Fruit fly (Drosophila melanogaster) whole organism, embryonic: Measurements from ENCODE around the gene CG10874.

Source experiments
- Ada2b ChIP-seq: fragments of 200-800 bp; sonication (Bioruptor generic); IDR thresholded peaks from 2 replicates; pipeline ENCODE4 v1.3.6; 2022; ENCODE audit warnings: missing biosample characterization, missing genetic modification characterization
- BEAF-32 ChIP-seq: fragments of 200-800 bp; sonication (Bioruptor generic); optimal IDR thresholded peaks from 3 replicates; lab custom pipeline; 2017; ENCODE audit warnings: missing biosample characterization, missing genetic modification characterization, mild to moderate bottlenecking, moderate library complexity, missing genetic modification reagents
- CG1024 ChIP-seq: fragments of 200-800 bp; sonication (Bioruptor generic); IDR thresholded peaks from 2 replicates; pipeline ENCODE4 v1.3.6; 2022; ENCODE audit warnings: missing biosample characterization, missing genetic modification characterization
- CG11398 ChIP-seq: fragments of 200-800 bp; sonication (Bioruptor generic); optimal IDR thresholded peaks from 2 replicates; lab custom pipeline; 2016; ENCODE audit warnings: missing biosample characterization, missing genetic modification characterization
- CG11456 ChIP-seq: fragments of 200-800 bp; sonication (Bioruptor generic); IDR thresholded peaks from 3 replicates; pipeline ENCODE4 v1.3.6; 2022; ENCODE audit warnings: missing biosample characterization, missing genetic modification characterization
- CG12299 ChIP-seq: fragments of 200-800 bp; sonication (Bioruptor generic); optimal IDR thresholded peaks from 2 replicates; lab custom pipeline; 2018; ENCODE audit warnings: missing biosample characterization, mild to moderate bottlenecking, missing genetic modification characterization
- CG1233 ChIP-seq: fragments of 200-800 bp; sonication (Bioruptor generic); optimal IDR thresholded peaks from 4 replicates; lab custom pipeline; 2018; ENCODE audit warnings: missing biosample characterization, mild to moderate bottlenecking, missing genetic modification characterization
- CG14667 ChIP-seq: fragments of 200-800 bp; sonication (Bioruptor generic); IDR thresholded peaks from 2 replicates; pipeline ENCODE4 v1.3.6; 2022; ENCODE audit warnings: missing biosample characterization, missing genetic modification characterization
- CG16863 ChIP-seq: fragments of 200-800 bp; sonication (Bioruptor generic); optimal IDR thresholded peaks from 3 replicates; lab custom pipeline; 2016; ENCODE audit warnings: missing biosample characterization, missing genetic modification characterization
- CG2129 ChIP-seq: fragments of 200-800 bp; sonication (Bioruptor generic); IDR thresholded peaks from 2 replicates; pipeline ENCODE4 v1.3.6; 2022; ENCODE audit warnings: missing biosample characterization, missing genetic modification characterization; ENCODE audit not compliant: partially characterized antibody
- CG2889 ChIP-seq: fragments of 200-800 bp; sonication (Bioruptor generic); IDR thresholded peaks from 3 replicates; pipeline ENCODE4 v1.3.6; 2022; ENCODE audit warnings: missing biosample characterization, missing genetic modification characterization
- CG30403 ChIP-seq: fragments of 200-800 bp; sonication (Bioruptor generic); optimal IDR thresholded peaks from 3 replicates; lab custom pipeline; 2016; ENCODE audit warnings: missing biosample characterization, missing genetic modification characterization
- CG31388 ChIP-seq: fragments of 200-800 bp; sonication (Bioruptor generic); optimal IDR thresholded peaks from 2 replicates; lab custom pipeline; 2016; ENCODE audit warnings: missing biosample characterization, missing genetic modification characterization
- CG34422 ChIP-seq: fragments of 200-800 bp; sonication (Bioruptor generic); IDR thresholded peaks from 3 replicates; pipeline ENCODE4 v1.3.6; 2022; ENCODE audit warnings: missing biosample characterization, missing genetic modification characterization
- CG43689 ChIP-seq: fragments of 200-800 bp; sonication (Bioruptor generic); IDR thresholded peaks from 2 replicates; pipeline ENCODE4 v1.3.6; 2022; ENCODE audit warnings: missing biosample characterization, missing genetic modification characterization
- CG5180 ChIP-seq: fragments of 200-800 bp; sonication (Bioruptor generic); optimal IDR thresholded peaks from 3 replicates; lab custom pipeline; 2017; ENCODE audit warnings: missing biosample characterization, missing genetic modification characterization, mild to moderate bottlenecking, moderate library complexity, missing genetic modification reagents
- CG5953 ChIP-seq: fragments of 200-800 bp; sonication (Bioruptor generic); IDR thresholded peaks from 2 replicates; pipeline ENCODE4 v1.3.6; 2022; ENCODE audit warnings: missing biosample characterization, missing genetic modification characterization
- CG6683 ChIP-seq: fragments of 200-800 bp; sonication (Bioruptor generic); optimal IDR thresholded peaks from 2 replicates; lab custom pipeline; 2017; ENCODE audit warnings: missing biosample characterization, mild to moderate bottlenecking, missing genetic modification characterization, missing genetic modification reagents
- CG6689 ChIP-seq: fragments of 200-800 bp; sonication (Bioruptor generic); IDR thresholded peaks from 2 replicates; pipeline ENCODE4 v1.3.6; 2022; ENCODE audit warnings: missing biosample characterization, missing genetic modification characterization
- CG9437 ChIP-seq: fragments of 200-800 bp; sonication (Bioruptor generic); optimal IDR thresholded peaks from 2 replicates; lab custom pipeline; 2018; ENCODE audit warnings: missing biosample characterization, mild to moderate bottlenecking, missing genetic modification characterization
- CTCF ChIP-seq: fragments of 200-800 bp; sonication (Bioruptor generic); optimal IDR thresholded peaks from 2 replicates; lab custom pipeline; 2017; ENCODE audit warnings: missing biosample characterization, mild to moderate bottlenecking, missing genetic modification characterization, moderate library complexity
- Gug ChIP-seq: fragments of 200-800 bp; sonication (Bioruptor generic); IDR thresholded peaks from 4 replicates; pipeline ENCODE4 v1.3.6; 2022; ENCODE audit warnings: missing biosample characterization, missing genetic modification characterization
- H2.0 ChIP-seq: fragments of 200-800 bp; sonication (Bioruptor generic); IDR thresholded peaks from 2 replicates; pipeline ENCODE4 v1.3.6; 2022; ENCODE audit warnings: missing biosample characterization, missing genetic modification characterization
- Hsf ChIP-seq: fragments of 200-800 bp; sonication (Bioruptor generic); optimal IDR thresholded peaks from 3 replicates; lab custom pipeline; 2016; ENCODE audit warnings: missing biosample characterization, missing genetic modification characterization
- MTF-1 ChIP-seq: fragments of 200-800 bp; sonication (Bioruptor generic); optimal IDR thresholded peaks from 2 replicates; lab custom pipeline; 2018; ENCODE audit warnings: missing biosample characterization, mild to moderate bottlenecking, missing genetic modification characterization, borderline replicate concordance
- NC2α ChIP-seq: fragments of 200-800 bp; sonication (Bioruptor generic); optimal IDR thresholded peaks from 2 replicates; lab custom pipeline; 2016; ENCODE audit warnings: missing biosample characterization, missing genetic modification characterization
- NFAT ChIP-seq: fragments of 200-800 bp; sonication (Bioruptor generic); IDR thresholded peaks from 2 replicates; pipeline ENCODE4 v1.3.6; 2022; ENCODE audit warnings: missing biosample characterization, missing genetic modification characterization
- Stat92E ChIP-seq, 3 experiments: fragments of >200 bp in 2 of 3; fragments of 200-800 bp in 1 of 3; sonication (Bioruptor generic) in 1 of 3; optimal IDR thresholded peaks; 2 replicates each; lab custom pipeline; 2017 to 2019; ENCODE audit warnings: missing biosample characterization in 3 of 3, missing genetic modification characterization in 3 of 3, mild to moderate bottlenecking in 1 of 3, moderate library complexity in 1 of 3
- bigmax ChIP-seq: fragments of 200-800 bp; sonication (Bioruptor generic); optimal IDR thresholded peaks from 2 replicates; lab custom pipeline; 2018; ENCODE audit warnings: missing biosample characterization, mild to moderate bottlenecking, missing genetic modification characterization
- cas ChIP-seq: fragments of 200-800 bp; sonication (Bioruptor generic); IDR thresholded peaks from 2 replicates; pipeline ENCODE4 v1.3.6; 2022; ENCODE audit warnings: missing biosample characterization, missing genetic modification characterization
- dpn ChIP-seq, 2 experiments: fragments of 200-800 bp; sonication (Bioruptor generic); optimal IDR thresholded peaks; 3 replicates each; lab custom pipeline; 2016; ENCODE audit warnings: missing biosample characterization in 2 of 2, missing genetic modification characterization in 2 of 2
- fd3F ChIP-seq: fragments of 200-800 bp; sonication (Bioruptor generic); optimal IDR thresholded peaks from 2 replicates; lab custom pipeline; 2018; ENCODE audit warnings: missing biosample characterization, mild to moderate bottlenecking, missing genetic modification characterization, moderate library complexity
- hb ChIP-seq: fragments of 200-800 bp; sonication (Bioruptor generic); IDR thresholded peaks from 3 replicates; pipeline ENCODE4 v1.3.6; 2022; ENCODE audit warnings: missing biosample characterization, missing genetic modification characterization; ENCODE audit not compliant: partially characterized antibody
- jumu ChIP-seq: fragments of 200-800 bp; sonication (Bioruptor generic); optimal IDR thresholded peaks from 3 replicates; lab custom pipeline; 2016; ENCODE audit warnings: missing biosample characterization, missing genetic modification characterization
- kay ChIP-seq: fragments of 200-800 bp; sonication (Bioruptor generic); optimal IDR thresholded peaks from 2 replicates; lab custom pipeline; 2016; ENCODE audit warnings: missing biosample characterization, missing genetic modification characterization
- lola ChIP-seq, 3 experiments: fragments of >200 bp in 2 of 3; fragments of 200-800 bp in 1 of 3; sonication (Bioruptor generic) in 1 of 3; optimal IDR thresholded peaks; 2 replicates each; lab custom pipeline; 2017 to 2019; ENCODE audit warnings: missing biosample characterization in 3 of 3, missing genetic modification characterization in 3 of 3, mild to moderate bottlenecking in 1 of 3, moderate library complexity in 1 of 3
- nom ChIP-seq: fragments of 200-800 bp; sonication (Bioruptor generic); optimal IDR thresholded peaks from 2 replicates; lab custom pipeline; 2017; ENCODE audit warnings: missing biosample characterization, missing genetic modification characterization, mild to moderate bottlenecking, moderate library complexity, missing genetic modification reagents
- pb ChIP-seq: fragments of 200-800 bp; sonication (Bioruptor generic); optimal IDR thresholded peaks from 3 replicates; lab custom pipeline; 2016; ENCODE audit warnings: missing biosample characterization, missing genetic modification characterization
- pho ChIP-seq: fragments of 200-800 bp; sonication (Bioruptor generic); optimal IDR thresholded peaks from 2 replicates; lab custom pipeline; 2016; ENCODE audit warnings: missing biosample characterization, missing genetic modification characterization
- sens ChIP-seq: fragments of 200-800 bp; sonication (Bioruptor generic); peaks from one replicate; lab custom pipeline; 2016; ENCODE audit warnings: missing biosample characterization, missing genetic modification characterization
- sisA ChIP-seq: fragments of 200-800 bp; sonication (Bioruptor generic); IDR thresholded peaks from 2 replicates; pipeline ENCODE4 v1.3.6; 2022; ENCODE audit warnings: missing biosample characterization, missing genetic modification characterization
- sob ChIP-seq: fragments of 200-800 bp; sonication (Bioruptor generic); IDR thresholded peaks from 2 replicates; pipeline ENCODE4 v1.3.6; 2022; ENCODE audit warnings: missing biosample characterization, missing genetic modification characterization
- ssp ChIP-seq: fragments of 200-800 bp; sonication (Bioruptor generic); IDR thresholded peaks from 2 replicates; pipeline ENCODE4 v1.3.6; 2022; ENCODE audit warnings: missing biosample characterization, missing genetic modification characterization
- stc ChIP-seq: fragments of 200-800 bp; sonication (Bioruptor generic); IDR thresholded peaks from 2 replicates; pipeline ENCODE4 v1.3.6; 2022; ENCODE audit warnings: missing biosample characterization, missing genetic modification characterization
- tgo ChIP-seq: fragments of 200-800 bp; sonication (Bioruptor generic); IDR thresholded peaks from 3 replicates; pipeline ENCODE4 v1.3.6; 2022; ENCODE audit warnings: missing biosample characterization, missing genetic modification characterization
- toy ChIP-seq: fragments of 200-800 bp; sonication (Bioruptor generic); IDR thresholded peaks from 2 replicates; pipeline ENCODE4 v1.3.6; 2022; ENCODE audit warnings: missing biosample characterization, missing genetic modification characterization
- vnd ChIP-seq: fragments of 200-800 bp; sonication (Bioruptor generic); IDR thresholded peaks from 3 replicates; pipeline ENCODE4 v1.3.6; 2022; ENCODE audit warnings: missing biosample characterization, missing genetic modification characterization; ENCODE audit not compliant: partially characterized antibody
- vvl ChIP-seq: fragments of 200-800 bp; sonication (Bioruptor generic); IDR thresholded peaks from 2 replicates; pipeline ENCODE4 v1.3.6; 2022; ENCODE audit warnings: missing biosample characterization, missing genetic modification characterization

Gene CG10874

DNA sequence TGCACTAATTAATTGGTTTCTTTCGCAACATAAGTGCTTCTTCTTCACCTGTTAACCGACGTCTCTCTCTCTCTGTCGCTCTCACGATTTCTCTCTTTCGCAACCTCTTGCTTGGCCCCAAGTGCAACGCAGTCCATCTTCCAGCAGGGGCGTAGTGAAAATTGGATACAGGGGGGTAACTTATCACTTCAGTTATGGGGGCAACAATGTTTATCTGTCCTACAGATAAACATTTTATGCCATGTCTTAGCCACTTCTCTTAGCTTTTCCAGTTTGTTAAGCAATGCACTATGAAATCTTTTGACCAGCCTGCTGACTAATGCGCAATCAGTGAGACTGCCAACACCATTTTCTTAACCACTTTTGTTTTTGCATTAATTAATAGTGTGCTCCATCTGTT lies 35.1 kb upstream of the CG10874 start (continued):
- peak; percentile 50; the same call in 1 of the 2 replicates for TF ChIP-seq CG1024 (GFP tag; lab: Robert Waterston, UW)
- peak; percentile 42; the same call in 2 of the 4 replicates for TF ChIP-seq Gug
- TF ChIP-seq nom (GFP tag; lab: Kevin White, UChicago), result peak; percentile 49
- TF ChIP-seq stc (GFP tag; lab: Robert Waterston, UW), result peak; percentile 72; the same call in 1 of the 2 replicates
- TF ChIP-seq CG34422 (GFP tag; lab: Robert Waterston, UW), result peak; percentile 49; the same call in 1 of the 3 replicates
- TF ChIP-seq jumu (GFP tag; lab: Kevin White, UChicago), result peak; percentile 22
- TF ChIP-seq Ada2b (GFP tag; lab: Robert Waterston, UW), result peak; percentile 16; the same call in 1 of the 2 replicates
- no peak for TF ChIP-seq CG14667 (GFP tag; lab: Robert Waterston, UW)
- 0 out of 2 replicates have a peak, but pooled peaks have one; percentile 13 for TF ChIP-seq ssp (GFP tag; lab: Robert Waterston, UW)
- TF ChIP-seq CG6689 (GFP tag; lab: Robert Waterston, UW), result peak; percentile 62
- TF ChIP-seq CG5953 (GFP tag; lab: Robert Waterston, UW), result peak; percentile 53
- TF ChIP-seq CTCF (GFP tag; lab: Kevin White, UChicago), result no peak
- TF ChIP-seq sisA (GFP tag; lab: Robert Waterston, UW), result peak; percentile 59; the same call in 1 of the 2 replicates
- no peak for TF ChIP-seq CG2889 (GFP tag; lab: Robert Waterston, UW)
- no peak for TF ChIP-seq CG2129
- peak; percentile 57; the same call in 1 of the 3 replicates for TF ChIP-seq CG11456 (GFP tag; lab: Robert Waterston, UW)
- TF ChIP-seq CG30403 (GFP tag; lab: Kevin White, UChicago), result peak; percentile 52
- no peak for TF ChIP-seq bigmax (GFP tag; lab: Kevin White, UChicago)
- no peak for TF ChIP-seq kay (GFP tag; lab: Kevin White, UChicago)
- peak; percentile 10; the same call in 1 of the 2 replicates for TF ChIP-seq sob (GFP tag; lab: Robert Waterston, UW)
- TF ChIP-seq pb (GFP tag; lab: Kevin White, UChicago), result no peak
- TF ChIP-seq pho (GFP tag; lab: Kevin White, UChicago), result peak; percentile 31
- TF ChIP-seq CG5180 (GFP tag; lab: Kevin White, UChicago), result peak; percentile 41
- no peak for TF ChIP-seq NC2α

DNA sequence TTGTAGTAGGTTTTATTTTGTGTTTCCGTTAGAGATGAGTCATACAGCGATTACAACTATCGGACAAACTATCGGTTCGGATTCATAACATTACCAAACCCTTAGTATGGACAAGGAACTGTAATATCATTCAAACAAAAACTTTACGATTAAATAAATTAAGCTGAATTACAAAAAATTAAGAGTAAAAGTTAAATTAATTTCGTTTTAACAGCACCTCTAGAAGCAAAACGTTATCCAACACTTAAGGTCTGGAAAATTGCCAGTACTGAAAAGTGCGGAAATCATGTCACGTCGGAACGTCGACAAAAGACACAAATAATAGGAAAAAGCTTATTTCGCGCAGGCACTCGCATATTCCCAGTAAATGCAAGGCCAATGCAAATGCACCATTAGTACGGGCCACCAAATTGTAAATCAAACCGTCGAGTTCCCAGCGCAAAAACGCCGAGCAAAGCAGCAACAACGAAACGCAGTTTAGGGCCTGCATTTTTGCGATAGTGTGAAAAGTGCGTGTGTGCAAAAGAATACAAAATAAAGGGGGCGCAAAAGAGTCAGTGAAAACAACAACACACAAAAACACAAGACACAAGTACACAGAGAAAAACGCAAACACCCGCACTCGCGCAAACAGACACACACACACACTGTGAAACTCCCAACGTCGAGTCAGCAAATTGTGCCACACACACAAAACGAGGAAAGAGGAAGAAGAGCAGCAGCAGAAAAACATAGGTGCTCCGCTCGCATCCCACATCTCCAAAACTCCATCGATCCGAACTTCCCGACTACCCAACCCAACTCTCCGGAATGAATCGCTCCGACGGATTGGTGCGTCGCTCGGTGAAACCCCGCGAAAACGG lies 34.3 kb upstream of the CG10874 start, which contains the start of the genes CG15387 and sau:
CG15387 (minus strand) TSS at position 36 of the 863 bp plus-strand sequence.
sau (plus strand) TSS at position 84 of the 863 bp plus-strand sequence.
- TF ChIP-seq CG1233 (GFP tag; lab: Kevin White, UChicago) (peak; percentile 82), MTF-1 (GFP tag; lab: Kevin White, UChicago) (no peak), CG5953 (GFP tag; lab: Robert Waterston, UW) (peak; percentile 79), Stat92E (GFP tag; optimal IDR thresholded peaks at IDR 0.05; lab: Kevin White, UChicago) (no peak), cas (GFP tag; lab: Robert Waterston, UW) (peak; percentile 78; the same call in 1 of the 2 replicates), CG9437 (GFP tag; lab: Kevin White, UChicago) (peak; percentile 85), sens (peak; percentile 99), NFAT (GFP tag; lab: Robert Waterston, UW) (no peak; the same call in none of the 2 replicates), CG31388 (GFP tag; lab: Kevin White, UChicago) (peak; percentile 73), stc (GFP tag; lab: Robert Waterston, UW) (peak; percentile 82), H2.0 (peak; percentile 85), CG16863 (peak; percentile 92), vvl (peak; percentile 88), CG6683 (GFP tag; lab: Kevin White, UChicago) (peak; percentile 58), fd3F (peak; percentile 72), hb (GFP tag; lab: Robert Waterston, UW) (peak; percentile 81), tgo (GFP tag; lab: Robert Waterston, UW) (peak; percentile 86), toy (GFP tag; lab: Robert Waterston, UW) (peak; percentile 65; the same call in 1 of the 2 replicates), Hsf (GFP tag; lab: Kevin White, UChicago) (peak; percentile 93), vnd (GFP tag; lab: Robert Waterston, UW) (peak; percentile 92), CG12299 (tag; lab: Kevin White, UChicago) (peak; percentile 86), dpn (GFP tag; optimal IDR thresholded peaks at IDR 0.05; lab: Kevin White, UChicago) (peak; percentile 87 to 95), NC2α (peak; percentile 81), CG43689 (GFP tag; lab: Robert Waterston, UW) (peak; percentile 64), CG11398 (GFP tag; lab: Kevin White, UChicago) (peak; percentile 51), BEAF-32 (GFP tag; lab: Kevin White, UChicago) (peak; percentile 95), lola (GFP tag; optimal IDR thresholded peaks at IDR 0.05; lab: Kevin White, UChicago) (peak in 1 of 3 experiments; percentile 82)
